Worm (Caenorhabditis elegans) whole organism, midembryonic: ENCODE measurements around the gene C46G7.1.
"Not testable (repeated sequence)": the region's sequence is repeated elsewhere in the genome, so short reads cannot be mapped to it uniquely, and the experiment has no call there.

ENCODE experiments used
- T22C8.4 ChIP-seq: fragments of 200-800 bp; sonication (Bioruptor generic); IDR thresholded peaks from 2 replicates; pipeline ENCODE4 v1.3.6; 2022; ENCODE audit warnings: missing genetic modification characterization, missing compliant biosample characterization
- cog-1 ChIP-seq: sonication (generic microtip); optimal IDR thresholded peaks from 2 replicates; lab custom pipeline; 2016; ENCODE audit warnings: missing genetic modification characterization, missing compliant biosample characterization
- flt-1 ChIP-seq: fragments of 200-800 bp; sonication (Bioruptor generic); IDR thresholded peaks from 2 replicates; pipeline ENCODE4 v1.3.6; 2022; ENCODE audit warnings: missing genetic modification characterization, missing compliant biosample characterization
- klf-2 ChIP-seq: fragments of 200-800 bp; sonication (Bioruptor generic); conservative IDR thresholded peaks from 2 replicates; pipeline ENCODE4 v1.3.6; 2022; ENCODE audit warnings: missing genetic modification reagents, missing genetic modification characterization, missing compliant biosample characterization
- med-1 ChIP-seq: sonication (generic microtip); optimal IDR thresholded peaks from 2 replicates; lab custom pipeline; 2017; ENCODE audit warnings: missing genetic modification characterization, mild to moderate bottlenecking, missing compliant biosample characterization, antibody characterized with exemption, missing genetic modification reagents; ENCODE audit not compliant: insufficient read depth
- ref-1 ChIP-seq: fragments of 200-800 bp; sonication (Bioruptor generic); conservative IDR thresholded peaks from 2 replicates; pipeline ENCODE4 v1.3.6; 2022; ENCODE audit warnings: missing genetic modification reagents, missing genetic modification characterization, missing compliant biosample characterization
- tab-1 ChIP-seq: fragments of 200-800 bp; sonication (Bioruptor generic); IDR thresholded peaks from 2 replicates; pipeline ENCODE4 v1.3.6; 2022; ENCODE audit warnings: missing genetic modification characterization, missing compliant biosample characterization
- ztf-23 ChIP-seq: fragments of 200-800 bp; sonication (Bioruptor generic); IDR thresholded peaks from 2 replicates; pipeline ENCODE4 v1.3.6; 2022; ENCODE audit warnings: missing genetic modification reagents, missing genetic modification characterization, missing compliant biosample characterization
- ztf-29 ChIP-seq: fragments of 200-800 bp; sonication (Bioruptor generic); IDR thresholded peaks from 2 replicates; pipeline ENCODE4 v1.3.6; 2022; ENCODE audit warnings: missing genetic modification reagents, missing genetic modification characterization, missing compliant biosample characterization

Gene C46G7.1

ce11 chrIV:6005655-6006054, 12.1 kb upstream of the C46G7.1 start:
- TF ChIP-seq med-1 (GFP tag; lab: Kevin White, UChicago) (no peak), tab-1 (GFP tag; lab: Robert Waterston, UW) (0 out of 2 replicates have a peak, but pooled peaks have one; percentile 19)

- no peak for TF ChIP-seq med-1 (GFP tag; lab: Kevin White, UChicago)
Measured at ce11 chrIV:6010274-6010673, 7.5 kb upstream of the C46G7.1 start.

ce11 chrIV:6011545-6011944, 6.3 kb upstream of the C46G7.1 start, which contains the start of gene C46G7.5:
C46G7.5 (minus strand) TSS chrIV:6011645.
- no peak for TF ChIP-seq ref-1 (GFP tag; lab: Robert Waterston, UW)
- TF ChIP-seq ztf-23 (GFP tag; lab: Robert Waterston, UW) = no peak
- no peak for TF ChIP-seq cog-1 (tag; lab: Kevin White, UChicago)
- no peak for TF ChIP-seq tab-1 (GFP tag; lab: Robert Waterston, UW)
- no peak for TF ChIP-seq flt-1 (GFP tag; lab: Robert Waterston, UW)
- TF ChIP-seq med-1 (GFP tag; lab: Kevin White, UChicago) = no peak
- no peak for TF ChIP-seq ztf-29 (GFP tag; lab: Robert Waterston, UW)
- no peak for TF ChIP-seq T22C8.4 (GFP tag; lab: Robert Waterston, UW)
- TF ChIP-seq klf-2 (GFP tag; lab: Robert Waterston, UW) = no peak

ce11 chrIV:6013853-6014252, 4.0 kb upstream of the C46G7.1 start:
- TF ChIP-seq cog-1 (tag; lab: Kevin White, UChicago) (no peak), ztf-23 (GFP tag; lab: Robert Waterston, UW) (no peak), ref-1 (GFP tag; lab: Robert Waterston, UW) (no peak), T22C8.4 (GFP tag; lab: Robert Waterston, UW) (no peak), flt-1 (GFP tag; lab: Robert Waterston, UW) (no peak), klf-2 (GFP tag; lab: Robert Waterston, UW) (no peak), ztf-29 (GFP tag; lab: Robert Waterston, UW) (no peak), tab-1 (GFP tag; lab: Robert Waterston, UW) (no peak)

- no peak for TF ChIP-seq cog-1 (tag; lab: Kevin White, UChicago)
- no peak for TF ChIP-seq med-1 (GFP tag; lab: Kevin White, UChicago)
- no peak for TF ChIP-seq ref-1 (GFP tag; lab: Robert Waterston, UW)
- TF ChIP-seq tab-1 (GFP tag; lab: Robert Waterston, UW) = no peak
- TF ChIP-seq ztf-23 (GFP tag; lab: Robert Waterston, UW) = no peak
- no peak for TF ChIP-seq flt-1 (GFP tag; lab: Robert Waterston, UW)
- TF ChIP-seq ztf-29 (GFP tag; lab: Robert Waterston, UW) = no peak
- TF ChIP-seq T22C8.4 (GFP tag; lab: Robert Waterston, UW) = no peak
- no peak for TF ChIP-seq klf-2 (GFP tag; lab: Robert Waterston, UW)
Measured at ce11 chrIV:6014895-6015294, 2.9 kb upstream of the C46G7.1 start, which contains the start of gene C46G7.2. C46G7.2 (plus strand) TSS chrIV:6015195.

ce11 chrIV:6032413-6032812, 14.6 kb downstream of the C46G7.1 start:
- TF ChIP-seq klf-2 (GFP tag; lab: Robert Waterston, UW) (no peak), flt-1 (GFP tag; lab: Robert Waterston, UW) (no peak), ztf-23 (GFP tag; lab: Robert Waterston, UW) (no peak), cog-1 (tag; lab: Kevin White, UChicago) (no peak), ztf-29 (GFP tag; lab: Robert Waterston, UW) (no peak), tab-1 (GFP tag; lab: Robert Waterston, UW) (no peak), T22C8.4 (GFP tag; lab: Robert Waterston, UW) (no peak), ref-1 (GFP tag; lab: Robert Waterston, UW) (no peak)

ce11 chrIV:6033539-6033938, 15.7 kb downstream of the C46G7.1 start, which contains the start of gene pqn-22:
pqn-22 (minus strand) TSS chrIV:6033639.
- not testable (repeated sequence) for TF ChIP-seq med-1 (GFP tag; lab: Kevin White, UChicago); klf-2 (GFP tag; lab: Robert Waterston, UW); ref-1 (GFP tag; lab: Robert Waterston, UW)

- TF ChIP-seq tab-1 (GFP tag; lab: Robert Waterston, UW) = no peak
- no peak for TF ChIP-seq ref-1 (GFP tag; lab: Robert Waterston, UW)
- TF ChIP-seq T22C8.4 (GFP tag; lab: Robert Waterston, UW) = no peak
- TF ChIP-seq flt-1 (GFP tag; lab: Robert Waterston, UW) = no peak
- no peak for TF ChIP-seq cog-1 (tag; lab: Kevin White, UChicago)
- no peak for TF ChIP-seq ztf-29 (GFP tag; lab: Robert Waterston, UW)
- no peak for TF ChIP-seq ztf-23 (GFP tag; lab: Robert Waterston, UW)
- TF ChIP-seq med-1 (GFP tag; lab: Kevin White, UChicago) = no peak
- TF ChIP-seq klf-2 (GFP tag; lab: Robert Waterston, UW) = no peak
Measured at ce11 chrIV:6035113-6035512, 17.3 kb downstream of the C46G7.1 start.

- TF ChIP-seq tab-1 (GFP tag; lab: Robert Waterston, UW) (no peak), ref-1 (GFP tag; lab: Robert Waterston, UW) (no peak), ztf-23 (GFP tag; lab: Robert Waterston, UW) (no peak), cog-1 (tag; lab: Kevin White, UChicago) (no peak), flt-1 (GFP tag; lab: Robert Waterston, UW) (no peak), med-1 (GFP tag; lab: Kevin White, UChicago) (no peak), ztf-29 (GFP tag; lab: Robert Waterston, UW) (no peak)
Measured at ce11 chrIV:6040676-6041075, 22.9 kb downstream of the C46G7.1 start, which contains the start of gene kcc-2. kcc-2 (plus strand) TSS chrIV:6040976.
